Fruit fly (Drosophila melanogaster) whole organism, prepupa: Measurements from ENCODE around the gene IRSp53.

ENCODE experiments used
- Blimp-1 ChIP-seq: fragments of 200-800 bp; sonication (Bioruptor generic); optimal IDR thresholded peaks from 3 replicates; lab custom pipeline; 2017; ENCODE audit warnings: missing biosample characterization, missing genetic modification characterization, mild to moderate bottlenecking, moderate library complexity, missing genetic modification reagents
- CG10631 ChIP-seq: fragments of 200-800 bp; sonication (Bioruptor generic); optimal IDR thresholded peaks from 2 replicates; lab custom pipeline; 2016; ENCODE audit warnings: missing biosample characterization, missing genetic modification characterization
- CG10669 ChIP-seq: fragments of 200-800 bp; sonication (Bioruptor generic); optimal IDR thresholded peaks from 3 replicates; lab custom pipeline; 2018; ENCODE audit warnings: missing biosample characterization, mild to moderate bottlenecking, missing genetic modification characterization, moderate library complexity
- CG11294 ChIP-seq: fragments of 200-800 bp; sonication (Bioruptor generic); IDR thresholded peaks from 2 replicates; pipeline ENCODE4 v1.3.6; 2022; ENCODE audit warnings: missing biosample characterization, missing genetic modification characterization
- CG11762 ChIP-seq: fragments of 200-800 bp; sonication (Bioruptor generic); optimal IDR thresholded peaks from 3 replicates; lab custom pipeline; 2016; ENCODE audit warnings: missing biosample characterization, missing genetic modification characterization; ENCODE audit not compliant: insufficient read depth
- CG11902 ChIP-seq: fragments of 200-800 bp; sonication (Bioruptor generic); optimal IDR thresholded peaks from 3 replicates; lab custom pipeline; 2016; ENCODE audit warnings: missing biosample characterization, missing genetic modification characterization
- CG15336 ChIP-seq: fragments of 200-800 bp; sonication (Bioruptor generic); IDR thresholded peaks from 2 replicates; pipeline ENCODE4 v1.3.6; 2022; ENCODE audit warnings: missing biosample characterization, missing genetic modification characterization
- CG1621 ChIP-seq: fragments of 200-800 bp; sonication (Bioruptor generic); optimal IDR thresholded peaks from 3 replicates; lab custom pipeline; 2018; ENCODE audit warnings: missing biosample characterization, mild to moderate bottlenecking, missing genetic modification characterization
- CG16779 ChIP-seq: fragments of 200-800 bp; sonication (Bioruptor generic); optimal IDR thresholded peaks from 3 replicates; lab custom pipeline; 2017; ENCODE audit warnings: missing biosample characterization, mild to moderate bottlenecking, missing genetic modification characterization
- CG3032 ChIP-seq: fragments of 200-800 bp; optimal IDR thresholded peaks from 2 replicates; lab custom pipeline; 2019; ENCODE audit warnings: missing biosample characterization, mild to moderate bottlenecking, missing genetic modification characterization, moderate library complexity
- CG31627 ChIP-seq: fragments of 200-800 bp; sonication (Bioruptor generic); optimal IDR thresholded peaks from 3 replicates; lab custom pipeline; 2016; ENCODE audit warnings: missing biosample characterization, missing genetic modification characterization
- CG32006 ChIP-seq: fragments of 200-800 bp; sonication (Bioruptor generic); optimal IDR thresholded peaks from 3 replicates; lab custom pipeline; 2017; ENCODE audit warnings: missing biosample characterization, mild to moderate bottlenecking, missing genetic modification characterization
- CG34406 ChIP-seq: fragments of 200-800 bp; sonication (Bioruptor generic); optimal IDR thresholded peaks from 3 replicates; lab custom pipeline; 2016; ENCODE audit warnings: missing biosample characterization, missing genetic modification characterization
- CG3919 ChIP-seq: fragments of 200-800 bp; sonication (Bioruptor generic); optimal IDR thresholded peaks from 3 replicates; lab custom pipeline; 2016; ENCODE audit warnings: missing biosample characterization, missing genetic modification characterization
- CG6163 ChIP-seq: fragments of 200-800 bp; sonication (Bioruptor generic); IDR thresholded peaks from 3 replicates; pipeline ENCODE4 v1.3.6; 2022; ENCODE audit warnings: missing biosample characterization, missing genetic modification characterization
- CG6276 ChIP-seq: fragments of 200-800 bp; sonication (Bioruptor generic); optimal IDR thresholded peaks from 2 replicates; lab custom pipeline; 2017; ENCODE audit warnings: missing biosample characterization, mild to moderate bottlenecking, missing genetic modification characterization
- CG6808 ChIP-seq: fragments of 200-800 bp; sonication (Bioruptor generic); optimal IDR thresholded peaks from 3 replicates; lab custom pipeline; 2017; ENCODE audit warnings: missing biosample characterization, missing genetic modification characterization, mild to moderate bottlenecking, moderate library complexity, missing genetic modification reagents
- CG6854 ChIP-seq: fragments of 200-800 bp; sonication (Bioruptor generic); optimal IDR thresholded peaks from 2 replicates; lab custom pipeline; 2017; ENCODE audit warnings: missing biosample characterization, mild to moderate bottlenecking, missing genetic modification characterization
- CG7368 ChIP-seq: fragments of 200-800 bp; sonication (Bioruptor generic); optimal IDR thresholded peaks from 3 replicates; lab custom pipeline; 2016; ENCODE audit warnings: missing biosample characterization, missing genetic modification characterization
- CG8319 ChIP-seq: fragments of 200-800 bp; sonication (Bioruptor generic); optimal IDR thresholded peaks from 3 replicates; lab custom pipeline; 2016; ENCODE audit warnings: missing biosample characterization, missing genetic modification characterization
- CG8632 ChIP-seq: fragments of 200-800 bp; sonication (Bioruptor generic); optimal IDR thresholded peaks from 3 replicates; lab custom pipeline; 2016; ENCODE audit warnings: missing biosample characterization, missing genetic modification characterization
- Eip75B ChIP-seq: fragments of 200-800 bp; sonication (Bioruptor generic); optimal IDR thresholded peaks from 3 replicates; lab custom pipeline; 2016; ENCODE audit warnings: missing biosample characterization, missing genetic modification characterization
- Eip78C ChIP-seq: fragments of 200-800 bp; sonication (Bioruptor generic); peaks from one replicate; lab custom pipeline; 2016; ENCODE audit warnings: missing biosample characterization, missing genetic modification characterization
- Eip93F ChIP-seq: fragments of 200-800 bp; sonication (Bioruptor generic); optimal IDR thresholded peaks from 2 replicates; lab custom pipeline; 2016; ENCODE audit warnings: missing biosample characterization, mild to moderate bottlenecking, missing genetic modification characterization
- Ets21C ChIP-seq: fragments of 200-800 bp; sonication (Bioruptor generic); optimal IDR thresholded peaks from 3 replicates; lab custom pipeline; 2016; ENCODE audit warnings: missing biosample characterization, missing genetic modification characterization
- Ets96B ChIP-seq: fragments of 200-800 bp; optimal IDR thresholded peaks from 2 replicates; lab custom pipeline; 2019; ENCODE audit warnings: missing biosample characterization, mild to moderate bottlenecking, missing genetic modification characterization, moderate library complexity
- Hr38 ChIP-seq: sonication (Bioruptor generic); optimal IDR thresholded peaks from 2 replicates; lab custom pipeline; 2016; ENCODE audit warnings: missing biosample characterization, missing genetic modification characterization
- Hr39 ChIP-seq: fragments of 200-800 bp; sonication (Bioruptor generic); optimal IDR thresholded peaks from 2 replicates; lab custom pipeline; 2016; ENCODE audit warnings: missing biosample characterization, missing genetic modification characterization
- Hr4 ChIP-seq: fragments of 200-800 bp; sonication (Bioruptor generic); optimal IDR thresholded peaks from 3 replicates; lab custom pipeline; 2016; ENCODE audit warnings: missing biosample characterization, missing genetic modification characterization
- Lpt ChIP-seq: fragments of 200-800 bp; sonication (Bioruptor generic); optimal IDR thresholded peaks from 3 replicates; lab custom pipeline; 2016; ENCODE audit warnings: missing biosample characterization, missing genetic modification characterization
- Met ChIP-seq: fragments of 200-800 bp; sonication (Bioruptor generic); optimal IDR thresholded peaks from 3 replicates; lab custom pipeline; 2016; ENCODE audit warnings: missing biosample characterization, missing genetic modification characterization
- OdsH ChIP-seq: fragments of 200-800 bp; sonication (Bioruptor generic); optimal IDR thresholded peaks from 3 replicates; lab custom pipeline; 2016; ENCODE audit warnings: missing biosample characterization, missing genetic modification characterization
- Smox ChIP-seq: fragments of 200-800 bp; sonication (Bioruptor generic); optimal IDR thresholded peaks from 3 replicates; lab custom pipeline; 2016; ENCODE audit warnings: missing biosample characterization, missing genetic modification characterization
- Sox102F ChIP-seq: fragments of 200-800 bp; sonication (Bioruptor generic); optimal IDR thresholded peaks from 2 replicates; lab custom pipeline; 2016; ENCODE audit warnings: missing biosample characterization, mild to moderate bottlenecking, missing genetic modification characterization
- Sox14 ChIP-seq: fragments of 200-800 bp; sonication (Bioruptor generic); optimal IDR thresholded peaks from 3 replicates; lab custom pipeline; 2016; ENCODE audit warnings: missing biosample characterization, missing genetic modification characterization
- cyc ChIP-seq: fragments of 200-800 bp; sonication (Bioruptor generic); optimal IDR thresholded peaks from 3 replicates; lab custom pipeline; 2016; ENCODE audit warnings: missing biosample characterization, missing genetic modification characterization
- dac ChIP-seq: fragments of 200-800 bp; sonication (Bioruptor generic); optimal IDR thresholded peaks from 2 replicates; lab custom pipeline; 2017; ENCODE audit warnings: missing biosample characterization, mild to moderate bottlenecking, missing genetic modification characterization
- dsx ChIP-seq: fragments of 200-800 bp; optimal IDR thresholded peaks from 3 replicates; lab custom pipeline; 2019; ENCODE audit warnings: missing biosample characterization, mild to moderate bottlenecking, missing genetic modification characterization, moderate library complexity; ENCODE audit not compliant: poor library complexity, severe bottlenecking
- fd59A ChIP-seq: fragments of 200-800 bp; sonication (Bioruptor generic); optimal IDR thresholded peaks from 2 replicates; lab custom pipeline; 2017; ENCODE audit warnings: missing biosample characterization, mild to moderate bottlenecking, missing genetic modification characterization, missing genetic modification reagents
- fd85E ChIP-seq: fragments of 200-800 bp; sonication (Bioruptor generic); optimal IDR thresholded peaks from 3 replicates; lab custom pipeline; 2016; ENCODE audit warnings: missing biosample characterization, missing genetic modification characterization
- lz ChIP-seq: fragments of 200-800 bp; sonication (Bioruptor generic); optimal IDR thresholded peaks from 3 replicates; lab custom pipeline; 2016; ENCODE audit warnings: missing biosample characterization, missing genetic modification characterization
- pdm3 ChIP-seq: fragments of 200-800 bp; sonication (Bioruptor generic); optimal IDR thresholded peaks from 3 replicates; lab custom pipeline; 2016; ENCODE audit warnings: missing biosample characterization, missing genetic modification characterization
- salr ChIP-seq, 2 experiments: fragments of 200-800 bp; sonication (Bioruptor generic); optimal IDR thresholded peaks; 3 replicates each; lab custom pipeline; 2016 to 2018; ENCODE audit warnings: missing biosample characterization in 2 of 2, missing genetic modification characterization in 2 of 2, mild to moderate bottlenecking in 1 of 2
- spab ChIP-seq: fragments of 200-800 bp; sonication (Bioruptor generic); optimal IDR thresholded peaks from 2 replicates; lab custom pipeline; 2017; ENCODE audit warnings: missing biosample characterization, mild to moderate bottlenecking, missing genetic modification characterization, missing genetic modification reagents
- ss ChIP-seq, 2 experiments: fragments of 200-800 bp; sonication (Bioruptor generic); optimal IDR thresholded peaks; 2 replicates in 1 of 2; 3 replicates in 1 of 2; lab custom pipeline; 2017 to 2018; ENCODE audit warnings: mild to moderate bottlenecking in 2 of 2, missing biosample characterization in 2 of 2, missing genetic modification characterization in 2 of 2, moderate library complexity in 1 of 2
- svp ChIP-seq: fragments of 200-800 bp; sonication (Bioruptor generic); peaks from one replicate; lab custom pipeline; 2016; ENCODE audit warnings: missing biosample characterization, missing genetic modification characterization
- topi ChIP-seq: fragments of 200-800 bp; sonication (Bioruptor generic); optimal IDR thresholded peaks from 3 replicates; lab custom pipeline; 2016; ENCODE audit warnings: missing biosample characterization, missing genetic modification characterization
- vri ChIP-seq: fragments of 200-800 bp; sonication (Bioruptor generic); optimal IDR thresholded peaks from 3 replicates; lab custom pipeline; 2016; ENCODE audit warnings: missing biosample characterization, mild to moderate bottlenecking, missing genetic modification characterization

The IRSp53 gene

dm6 chr3L:11148478-11149251 lies 12.8 kb downstream of the IRSp53 start (continued):
- TF ChIP-seq CG31627 (no peak), Ets96B (peak; percentile 88), CG6163 (GFP tag; lab: Robert Waterston, UW) (peak; percentile 85), dsx (GFP tag; lab: Kevin White, UChicago) (peak; percentile 82), Sox102F (GFP tag; lab: Kevin White, UChicago) (no peak), Eip93F (GFP tag; lab: Kevin White, UChicago) (no peak), spab (GFP tag; lab: Kevin White, UChicago) (peak; percentile 76), CG15336 (GFP tag; lab: Robert Waterston, UW) (peak; percentile 87), CG6276 (GFP tag; lab: Kevin White, UChicago) (peak; percentile 69), Sox14 (peak; percentile 56), OdsH (GFP tag; lab: Kevin White, UChicago) (peak; percentile 63), CG8319 (GFP tag; lab: Kevin White, UChicago) (no peak), pdm3 (GFP tag; lab: Kevin White, UChicago) (peak; percentile 57), Ets21C (no peak), cyc (no peak), CG11294 (GFP tag; lab: Robert Waterston, UW) (0 out of 2 replicates have a peak, but pooled peaks have one; percentile 54), Hr4 (peak; percentile 70), CG34406 (GFP tag; lab: Kevin White, UChicago) (peak; percentile 16), svp (GFP tag; lab: Kevin White, UChicago) (no peak), Eip75B (GFP tag; lab: Kevin White, UChicago) (peak; percentile 63), CG11762 (peak; percentile 41), Met (GFP tag; lab: Kevin White, UChicago) (no peak)
- TF ChIP-seq, all 60 proteins: peak for 37

dm6 chr3L:11150735-11151287 lies 15.0 kb downstream of the IRSp53 start, which contains the start of gene CG6216:
Gene CG6216, minus strand, starts transcription at chr3L:11150785.
- no peak for TF ChIP-seq dac (GFP tag; lab: Kevin White, UChicago)
- TF ChIP-seq CG3919 = no peak
- TF ChIP-seq CG11294 (GFP tag; lab: Robert Waterston, UW) = no peak
- TF ChIP-seq CG10631 (GFP tag; lab: Kevin White, UChicago) = no peak
- TF ChIP-seq CG1621 (tag; lab: Kevin White, UChicago) = no peak
- no peak for TF ChIP-seq fd85E (GFP tag; lab: Kevin White, UChicago)
- no peak for TF ChIP-seq CG3032 (tag; lab: Kevin White, UChicago)
- no peak for TF ChIP-seq CG11902 (GFP tag; lab: Kevin White, UChicago)
- no peak for TF ChIP-seq ss (GFP tag; optimal IDR thresholded peaks at IDR 0.05; lab: Kevin White, UChicago)
- no peak for TF ChIP-seq spab (GFP tag; lab: Kevin White, UChicago)
- no peak for TF ChIP-seq CG10669 (GFP tag; lab: Kevin White, UChicago)
- no peak for TF ChIP-seq CG11762
- TF ChIP-seq CG31627 = no peak
- no peak for TF ChIP-seq Hr4
- no peak for TF ChIP-seq CG6854 (GFP tag; lab: Kevin White, UChicago)
- TF ChIP-seq CG6808 (GFP tag; lab: Kevin White, UChicago) = no peak
- TF ChIP-seq topi (GFP tag; lab: Kevin White, UChicago) = no peak
- no peak for TF ChIP-seq Eip93F (GFP tag; lab: Kevin White, UChicago)
- no peak for TF ChIP-seq fd59A (GFP tag; lab: Kevin White, UChicago)
- no peak for TF ChIP-seq CG8632 (GFP tag; lab: Kevin White, UChicago)
- TF ChIP-seq salr (GFP tag; optimal IDR thresholded peaks at IDR 0.05; lab: Kevin White, UChicago) = no peak
- TF ChIP-seq Met (GFP tag; lab: Kevin White, UChicago) = peak; percentile 1
- peak; percentile 36 for TF ChIP-seq Eip75B (GFP tag; lab: Kevin White, UChicago)
- TF ChIP-seq CG34406 (GFP tag; lab: Kevin White, UChicago) = no peak
- TF ChIP-seq Smox (GFP tag; lab: Kevin White, UChicago) = no peak
- no peak for TF ChIP-seq CG16779 (tag; lab: Kevin White, UChicago)
- no peak for TF ChIP-seq Hr38 (GFP tag; lab: Kevin White, UChicago)
- no peak for TF ChIP-seq Hr39 (GFP tag; lab: Kevin White, UChicago)
- TF ChIP-seq CG32006 (GFP tag; lab: Kevin White, UChicago) = no peak
- TF ChIP-seq lz = no peak
- TF ChIP-seq Eip78C (GFP tag; lab: Kevin White, UChicago) = peak; percentile 40
- TF ChIP-seq vri (GFP tag; lab: Kevin White, UChicago) = no peak
- TF ChIP-seq Lpt (GFP tag; lab: Kevin White, UChicago) = no peak
- TF ChIP-seq Blimp-1 = peak; percentile 99
- TF ChIP-seq CG7368 = no peak
